Worm (Caenorhabditis elegans) whole organism, late embryonic: ENCODE measurements around the gene hst-3.2.
"Not testable (repeated sequence)": the region's sequence is repeated elsewhere in the genome, so short reads cannot be mapped to it uniquely, and the experiment has no call there.

Experiments used
- C08G9.2 ChIP-seq: sonication (generic microtip); optimal IDR thresholded peaks from 2 replicates; lab custom pipeline; 2016; ENCODE audit warnings: mild to moderate bottlenecking, missing genetic modification characterization, moderate library complexity, missing compliant biosample characterization
- C38D4.7 ChIP-seq: fragments of 200-800 bp; sonication (Bioruptor generic); optimal IDR thresholded peaks from 2 replicates; lab custom pipeline; 2018; ENCODE audit warnings: mild to moderate bottlenecking, missing genetic modification characterization, moderate library complexity, missing compliant biosample characterization
- ama-1 ChIP-seq: fragments of 150-350 bp; optimal IDR thresholded peaks from 2 replicates; lab custom pipeline; 2014
- ceh-14 ChIP-seq: sonication (generic microtip); optimal IDR thresholded peaks from 2 replicates; lab custom pipeline; 2016; ENCODE audit warnings: missing genotype, missing genetic modification characterization, missing compliant biosample characterization
- ceh-18 ChIP-seq: sonication (generic microtip); optimal IDR thresholded peaks from 2 replicates; lab custom pipeline; 2016; ENCODE audit warnings: missing genetic modification characterization, missing compliant biosample characterization
- ceh-22 ChIP-seq: sonication (generic microtip); optimal IDR thresholded peaks from 2 replicates; lab custom pipeline; 2017; ENCODE audit warnings: missing biosample characterization, missing genetic modification characterization
- ceh-24 ChIP-seq: sonication (generic microtip); optimal IDR thresholded peaks from 2 replicates; lab custom pipeline; 2016; ENCODE audit warnings: mild to moderate bottlenecking, missing genetic modification characterization, missing compliant biosample characterization
- ceh-31 ChIP-seq: sonication (generic microtip); optimal IDR thresholded peaks from 2 replicates; lab custom pipeline; 2016; ENCODE audit warnings: missing genetic modification characterization, missing compliant biosample characterization
- ceh-48 ChIP-seq: sonication (generic microtip); optimal IDR thresholded peaks from 2 replicates; lab custom pipeline; 2016; ENCODE audit warnings: missing genetic modification characterization, inconsistent platforms, missing compliant biosample characterization
- ceh-6 ChIP-seq: fragments of 200-800 bp; sonication (Bioruptor generic); optimal IDR thresholded peaks from 2 replicates; lab custom pipeline; 2018; ENCODE audit warnings: mild to moderate bottlenecking, missing genetic modification characterization, missing compliant biosample characterization
- che-1 ChIP-seq: sonication (generic microtip); optimal IDR thresholded peaks from 2 replicates; lab custom pipeline; 2016; ENCODE audit warnings: mild to moderate bottlenecking, missing genetic modification characterization, missing compliant biosample characterization
- elt-2 ChIP-seq: sonication (generic microtip); optimal IDR thresholded peaks from 2 replicates; lab custom pipeline; 2016; ENCODE audit warnings: missing genetic modification reagents, missing genetic modification characterization, missing compliant biosample characterization
- elt-4 ChIP-seq: sonication (generic microtip); optimal IDR thresholded peaks from 2 replicates; lab custom pipeline; 2016; ENCODE audit warnings: missing genetic modification characterization, missing compliant biosample characterization
- ets-4 ChIP-seq: sonication (generic microtip); optimal IDR thresholded peaks from 2 replicates; lab custom pipeline; 2016; ENCODE audit warnings: missing genetic modification characterization, missing compliant biosample characterization
- eyg-1 ChIP-seq: sonication (generic microtip); optimal IDR thresholded peaks from 2 replicates; lab custom pipeline; 2016; ENCODE audit warnings: missing genotype, missing genetic modification characterization, missing compliant biosample characterization
- fkh-10 ChIP-seq: fragments of 150-350 bp; optimal IDR thresholded peaks from 2 replicates; lab custom pipeline; 2014; ENCODE audit warnings: missing biosample characterization, missing genetic modification reagents, missing genetic modification characterization
- hlh-30 ChIP-seq: sonication (generic microtip); optimal IDR thresholded peaks from 2 replicates; lab custom pipeline; 2017; ENCODE audit warnings: antibody characterized with exemption, missing genetic modification characterization, missing compliant biosample characterization; ENCODE audit not compliant: insufficient read depth
- hlh-6 ChIP-seq: sonication (generic microtip); optimal IDR thresholded peaks from 2 replicates; lab custom pipeline; 2016; ENCODE audit warnings: missing genotype, missing genetic modification characterization, missing compliant biosample characterization
- mec-3 ChIP-seq: sonication (generic microtip); optimal IDR thresholded peaks from 2 replicates; lab custom pipeline; 2016; ENCODE audit warnings: borderline replicate concordance, missing genetic modification characterization, missing compliant biosample characterization
- nfya-1 ChIP-seq: sonication (generic microtip); optimal IDR thresholded peaks from 2 replicates; lab custom pipeline; 2017; ENCODE audit warnings: missing genetic modification characterization, mild to moderate bottlenecking, missing compliant biosample characterization, antibody characterized with exemption, moderate library complexity
- nhr-232 ChIP-seq: sonication (generic microtip); optimal IDR thresholded peaks from 2 replicates; lab custom pipeline; 2016; ENCODE audit warnings: missing genetic modification characterization, missing compliant biosample characterization
- npax-4 ChIP-seq: sonication (generic microtip); optimal IDR thresholded peaks from 2 replicates; lab custom pipeline; 2016; ENCODE audit warnings: missing genetic modification characterization, missing compliant biosample characterization
- odd-2 ChIP-seq: sonication (generic microtip); optimal IDR thresholded peaks from 2 replicates; lab custom pipeline; 2017; ENCODE audit warnings: antibody characterized with exemption, mild to moderate bottlenecking, missing genetic modification characterization, missing compliant biosample characterization
- pqm-1 ChIP-seq: sonication (generic microtip); optimal IDR thresholded peaks from 2 replicates; lab custom pipeline; 2016; ENCODE audit warnings: missing genetic modification characterization, missing compliant biosample characterization
- rnt-1 ChIP-seq: sonication (generic microtip); optimal IDR thresholded peaks from 2 replicates; lab custom pipeline; 2016; ENCODE audit warnings: missing genetic modification characterization, missing compliant biosample characterization
- sdc-2 ChIP-seq: sonication (generic microtip); optimal IDR thresholded peaks from 2 replicates; lab custom pipeline; 2016; ENCODE audit warnings: missing genotype, missing genetic modification characterization, missing compliant biosample characterization
- sox-4 ChIP-seq: sonication (generic microtip); optimal IDR thresholded peaks from 2 replicates; lab custom pipeline; 2017; ENCODE audit warnings: mild to moderate bottlenecking, missing genetic modification characterization, inconsistent platforms, missing compliant biosample characterization
- syd-9 ChIP-seq: sonication (generic microtip); optimal IDR thresholded peaks from 2 replicates; lab custom pipeline; 2016; ENCODE audit warnings: mild to moderate bottlenecking, missing genetic modification characterization, moderate library complexity, missing compliant biosample characterization
- tbx-2 ChIP-seq: sonication (generic microtip); optimal IDR thresholded peaks from 2 replicates; lab custom pipeline; 2016; ENCODE audit warnings: missing genetic modification characterization, missing compliant biosample characterization
- tbx-7 ChIP-seq: sonication (generic microtip); optimal IDR thresholded peaks from 2 replicates; lab custom pipeline; 2016; ENCODE audit warnings: missing genotype, missing genetic modification characterization, missing compliant biosample characterization
- unc-3 ChIP-seq, 2 experiments: fragments of 200-800 bp in 1 of 2; sonication (Bioruptor generic) in 1 of 2; sonication (generic microtip) in 1 of 2; conservative IDR thresholded peaks in 1 of 2; optimal IDR thresholded peaks in 1 of 2; 2 replicates each; pipeline versions ENCODE4 v1.3.6 to Lab custom; 2016 to 2022; ENCODE audit warnings: missing compliant biosample characterization in 2 of 2, missing genetic modification characterization in 2 of 2, missing genetic modification reagents in 1 of 2
- unc-55 ChIP-seq: sonication (generic microtip); optimal IDR thresholded peaks from 2 replicates; lab custom pipeline; 2017; ENCODE audit warnings: missing biosample characterization, missing genetic modification reagents, missing genetic modification characterization
- ztf-16 ChIP-seq: sonication (generic microtip); optimal IDR thresholded peaks from 2 replicates; lab custom pipeline; 2017; ENCODE audit warnings: missing genetic modification characterization, missing compliant biosample characterization

hst-3.2 gene

DNA sequence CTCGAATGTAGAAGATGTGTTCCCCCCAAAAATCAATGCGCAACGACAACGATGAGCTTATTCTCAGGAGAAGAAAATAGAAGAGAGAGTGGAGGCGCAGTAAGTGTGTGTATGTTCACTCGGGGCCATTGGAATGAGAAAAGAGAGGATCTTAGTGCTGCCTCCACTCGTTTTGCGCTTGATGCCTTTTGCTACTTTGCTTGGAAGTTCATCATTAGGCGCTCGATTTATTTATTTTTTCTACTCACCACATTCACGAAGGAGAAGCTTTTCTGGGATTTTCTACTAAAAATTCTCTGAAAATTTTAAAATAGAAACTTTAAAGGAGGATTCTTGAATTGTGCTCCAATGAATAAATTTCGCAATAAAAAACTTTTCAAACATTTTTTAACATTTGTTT, 25.5 kb downstream of the hst-3.2 start, which contains the start of gene F52B10.3:
Gene F52B10.3 (minus strand): TSS at position 101 of the 400 bp plus-strand sequence.
- TF ChIP-seq ama-1 (lab: Kevin White, UChicago) (no peak), ceh-24 (tag; lab: Kevin White, UChicago) (no peak), elt-2 (tag; lab: Kevin White, UChicago) (peak; percentile 1), unc-55 (no peak), ceh-48 (tag; lab: Kevin White, UChicago) (peak; percentile 64), nfya-1 (tag; lab: Kevin White, UChicago) (peak; percentile 5), mec-3 (tag; lab: Kevin White, UChicago) (no peak), rnt-1 (tag; lab: Kevin White, UChicago) (no peak), ets-4 (tag; lab: Kevin White, UChicago) (no peak), unc-3 (GFP tag; conservative IDR thresholded peaks at IDR 0.05; lab: Robert Waterston, UW) (no peak), unc-3 (tag; optimal IDR thresholded peaks at IDR 0.05; lab: Kevin White, UChicago) (no peak), hlh-30 (tag; lab: Kevin White, UChicago) (no peak), sox-4 (tag; lab: Kevin White, UChicago) (no peak), elt-4 (tag; lab: Kevin White, UChicago) (no peak), C08G9.2 (tag; lab: Kevin White, UChicago) (no peak), fkh-10 (no peak)

- TF ChIP-seq eyg-1 (no peak), ceh-31 (tag; lab: Kevin White, UChicago) (no peak), npax-4 (tag; lab: Kevin White, UChicago) (no peak), ztf-16 (tag; lab: Kevin White, UChicago) (no peak), tbx-7 (no peak), hlh-6 (no peak), ceh-22 (tag; lab: Kevin White, UChicago) (no peak), sdc-2 (tag; lab: Kevin White, UChicago) (no peak), ceh-6 (GFP tag; lab: Kevin White, UChicago) (no peak), pqm-1 (tag; lab: Kevin White, UChicago) (no peak), nhr-232 (no peak), nfya-1 (tag; lab: Kevin White, UChicago) (no peak), syd-9 (tag; lab: Kevin White, UChicago) (no peak), C38D4.7 (GFP tag; lab: Kevin White, UChicago) (no peak)
Observed at ce11 chrX:2895646-2896045, 28.1 kb downstream of the hst-3.2 start.

DNA sequence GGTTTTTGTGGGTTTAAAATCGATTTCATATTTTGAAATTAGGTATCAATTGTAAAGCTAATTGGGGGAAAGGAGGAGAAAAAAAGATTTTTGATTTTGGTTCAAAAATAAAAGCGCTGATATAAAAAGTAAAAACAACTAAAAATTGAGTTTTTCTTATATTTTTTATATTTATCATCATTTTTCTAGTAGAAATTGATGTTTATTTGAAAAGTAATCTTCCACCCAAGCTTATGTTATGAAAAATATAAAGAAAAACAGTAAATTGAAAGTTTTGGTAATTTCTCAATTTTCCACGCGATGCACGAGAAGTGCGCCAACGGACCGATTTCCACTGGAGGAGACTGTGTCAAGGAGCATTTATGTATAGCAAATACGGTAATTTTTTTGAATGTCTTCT, 29.5 kb downstream of the hst-3.2 start, which contains the start of gene B0410.1:
Gene B0410.1 (plus strand): TSS at position 301 of the 400 bp plus-strand sequence.
- TF ChIP-seq ceh-18; npax-4 (tag; lab: Kevin White, UChicago); che-1: not testable (repeated sequence)

DNA sequence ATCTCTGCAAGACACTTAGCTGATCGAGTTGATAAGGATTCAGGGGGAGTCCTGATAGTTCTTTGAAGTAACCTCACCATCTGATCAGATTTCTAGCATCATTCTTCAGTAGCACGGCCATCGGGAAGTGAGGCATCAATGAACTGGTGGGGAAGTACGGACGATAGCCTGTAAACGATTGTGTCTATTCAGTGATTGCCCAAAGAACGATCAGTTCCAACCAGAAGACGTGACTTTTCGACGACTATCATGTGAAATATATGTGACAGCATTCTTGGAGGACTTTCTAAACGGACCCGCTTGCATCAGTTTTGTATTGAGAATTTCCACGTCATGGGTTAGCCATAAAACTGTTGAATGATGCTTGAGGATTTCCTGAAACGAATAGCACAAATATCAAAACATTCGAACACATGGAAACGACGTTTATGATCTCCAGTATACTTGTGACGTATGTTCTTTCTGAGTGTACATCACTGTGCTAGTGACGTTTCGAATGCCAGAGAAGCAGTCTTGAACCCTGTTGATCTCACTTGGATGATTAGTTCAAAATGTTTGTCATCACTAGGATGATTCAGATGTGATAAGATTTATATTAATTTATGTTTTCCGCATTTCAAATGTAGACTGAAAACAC, 30.6 kb downstream of the hst-3.2 start:
- TF ChIP-seq odd-2 (tag; lab: Kevin White, UChicago), result no peak
- TF ChIP-seq tbx-2 (tag; lab: Kevin White, UChicago), result no peak
- TF ChIP-seq ets-4 (tag; lab: Kevin White, UChicago), result no peak
- no peak for TF ChIP-seq C38D4.7 (GFP tag; lab: Kevin White, UChicago)

ce11 chrX:2891879-2892278, 31.9 kb downstream of the hst-3.2 start:
- TF ChIP-seq ceh-14 (tag; lab: Kevin White, UChicago) (no peak), eyg-1 (no peak), ceh-18 (no peak), unc-3 (GFP tag; conservative IDR thresholded peaks at IDR 0.05; lab: Robert Waterston, UW) (no peak), unc-3 (tag; optimal IDR thresholded peaks at IDR 0.05; lab: Kevin White, UChicago) (no peak)
